Worm (Caenorhabditis elegans): Measurements from ENCODE around the gene clec-70.
"Not testable (repeated sequence)": the region's sequence is repeated elsewhere in the genome, so short reads cannot be mapped to it uniquely, and the experiment has no call there.

Gene clec-70

ce11 chrIV:3904620-3905019 lies 27.9 kb upstream of the clec-70 start, which contains the start of gene F56D6.21:
Gene F56D6.21 (plus strand): TSS chrIV:3904920.
- no peak for TF ChIP-seq B0310.2 (tag; optimal IDR thresholded peaks at IDR 0.05)
- no peak for TF ChIP-seq tbx-37 (GFP tag; conservative IDR thresholded peaks at IDR 0.05)
- no peak for TF ChIP-seq hmg-4 (GFP tag; optimal IDR thresholded peaks at IDR 0.05)
- no peak for TF ChIP-seq ceh-36 (tag; optimal IDR thresholded peaks at IDR 0.05)
- no peak for TF ChIP-seq hnd-1 (tag; optimal IDR thresholded peaks at IDR 0.05)
- TF ChIP-seq tbx-11 (GFP tag; IDR thresholded peaks at IDR 0.05): no peak
- TF ChIP-seq scrt-1 (GFP tag; IDR thresholded peaks at IDR 0.05): no peak
- TF ChIP-seq hmbx-1 (tag; optimal IDR thresholded peaks at IDR 0.05): no peak
- no peak for TF ChIP-seq aly-1 (tag; optimal IDR thresholded peaks at IDR 0.05)

- TF ChIP-seq scrt-1 (GFP tag; IDR thresholded peaks at IDR 0.05): no peak
- TF ChIP-seq ets-7 (tag; optimal IDR thresholded peaks at IDR 0.05): no peak
- TF ChIP-seq ama-1 (optimal IDR thresholded peaks at IDR 0.05): no peak
- no peak for TF ChIP-seq hmg-4 (GFP tag; optimal IDR thresholded peaks at IDR 0.05)
- TF ChIP-seq flt-1 (GFP tag; IDR thresholded peaks at IDR 0.05): no peak
- no peak for TF ChIP-seq pes-1 (GFP tag; IDR thresholded peaks at IDR 0.05)
- no peak for TF ChIP-seq ceh-36 (tag; optimal IDR thresholded peaks at IDR 0.05)
- TF ChIP-seq tbx-11 (GFP tag; IDR thresholded peaks at IDR 0.05): no peak
- TF ChIP-seq ceh-13 (GFP tag; optimal IDR thresholded peaks at IDR 0.05): no peak
- TF ChIP-seq sea-1 (GFP tag; conservative IDR thresholded peaks at IDR 0.05): no peak
- TF ChIP-seq tra-4 (tag; optimal IDR thresholded peaks at IDR 0.05): no peak
- TF ChIP-seq aly-1 (tag; optimal IDR thresholded peaks at IDR 0.05): no peak
These were observed 26.1 kb upstream of the clec-70 start, which contains the start of gene F56D6.11 for ce11 chrIV:3906393-3906792. Gene F56D6.11 (minus strand): TSS chrIV:3906493.

- TF ChIP-seq hmbx-1 (tag; optimal IDR thresholded peaks at IDR 0.05) (no peak), aly-1 (tag; optimal IDR thresholded peaks at IDR 0.05) (no peak), hmg-4 (GFP tag; optimal IDR thresholded peaks at IDR 0.05) (no peak)
These were observed 24.9 kb upstream of the clec-70 start, which contains the start of the genes F56D6.22 and F56D6.12 for ce11 chrIV:3907506-3908188. Gene F56D6.22 (minus strand): TSS chrIV:3907606. Gene F56D6.12 (plus strand): TSS chrIV:3908138.

- no peak for TF ChIP-seq hmbx-1 (tag; optimal IDR thresholded peaks at IDR 0.05)
These were observed 23.4 kb upstream of the clec-70 start, which contains the start of gene F56D6.13 for ce11 chrIV:3909114-3909513. Gene F56D6.13 (plus strand): TSS chrIV:3909414.

- not testable (repeated sequence) for TF ChIP-seq tbx-37 (GFP tag; conservative IDR thresholded peaks at IDR 0.05); hmg-4 (GFP tag; optimal IDR thresholded peaks at IDR 0.05); pes-1 (GFP tag; IDR thresholded peaks at IDR 0.05)
These were observed 20.7 kb upstream of the clec-70 start, which contains the start of gene F56D6.18 for ce11 chrIV:3911848-3912247. Gene F56D6.18 (minus strand): TSS chrIV:3911948.

ce11 chrIV:3912598-3912997 lies 19.9 kb upstream of the clec-70 start, which contains the start of gene F56D6.20:
Gene F56D6.20 (plus strand): TSS chrIV:3912898.
- TF ChIP-seq B0310.2 (tag; optimal IDR thresholded peaks at IDR 0.05): no peak
- TF ChIP-seq tra-4 (tag; optimal IDR thresholded peaks at IDR 0.05): no peak

ce11 chrIV:3914462-3914861 lies 18.0 kb upstream of the clec-70 start, which contains the start of gene F56D6.19:
Gene F56D6.19 (plus strand): TSS chrIV:3914762.
- TF ChIP-seq tra-4 (tag; optimal IDR thresholded peaks at IDR 0.05): no peak
- TF ChIP-seq ets-7 (tag; optimal IDR thresholded peaks at IDR 0.05): no peak
- no peak for TF ChIP-seq ceh-36 (tag; optimal IDR thresholded peaks at IDR 0.05)
- no peak for TF ChIP-seq tbx-37 (GFP tag; conservative IDR thresholded peaks at IDR 0.05)
- TF ChIP-seq ama-1 (optimal IDR thresholded peaks at IDR 0.05): no peak
- TF ChIP-seq hmbx-1 (tag; optimal IDR thresholded peaks at IDR 0.05): no peak
- no peak for TF ChIP-seq F13C5.2 (tag; optimal IDR thresholded peaks at IDR 0.05)
- no peak for TF ChIP-seq aly-1 (tag; optimal IDR thresholded peaks at IDR 0.05)
- no peak for TF ChIP-seq sea-1 (GFP tag; conservative IDR thresholded peaks at IDR 0.05)
- no peak for TF ChIP-seq ceh-13 (GFP tag; optimal IDR thresholded peaks at IDR 0.05)
- TF ChIP-seq flt-1 (GFP tag; IDR thresholded peaks at IDR 0.05): no peak
- TF ChIP-seq scrt-1 (GFP tag; IDR thresholded peaks at IDR 0.05): no peak
- no peak for TF ChIP-seq hnd-1 (tag; optimal IDR thresholded peaks at IDR 0.05)
- no peak for TF ChIP-seq hmg-4 (GFP tag; optimal IDR thresholded peaks at IDR 0.05)

- TF ChIP-seq aly-1 (tag; optimal IDR thresholded peaks at IDR 0.05) (no peak), ceh-36 (tag; optimal IDR thresholded peaks at IDR 0.05) (no peak), hnd-1 (tag; optimal IDR thresholded peaks at IDR 0.05) (no peak), hmbx-1 (tag; optimal IDR thresholded peaks at IDR 0.05) (no peak), ets-7 (tag; optimal IDR thresholded peaks at IDR 0.05) (no peak), pes-1 (GFP tag; IDR thresholded peaks at IDR 0.05) (no peak), tbx-37 (GFP tag; conservative IDR thresholded peaks at IDR 0.05) (no peak), hmg-4 (GFP tag; optimal IDR thresholded peaks at IDR 0.05) (no peak)
These were observed 17.2 kb upstream of the clec-70 start, which contains the start of gene srz-20 for ce11 chrIV:3915296-3915695. Gene srz-20 (plus strand): TSS chrIV:3915596.

- TF ChIP-seq sea-1 (GFP tag; conservative IDR thresholded peaks at IDR 0.05) (no peak), hmbx-1 (tag; optimal IDR thresholded peaks at IDR 0.05) (no peak), tra-4 (tag; optimal IDR thresholded peaks at IDR 0.05) (no peak), pes-1 (GFP tag; IDR thresholded peaks at IDR 0.05) (no peak), tbx-37 (GFP tag; conservative IDR thresholded peaks at IDR 0.05) (no peak), ceh-36 (tag; optimal IDR thresholded peaks at IDR 0.05) (no peak), hnd-1 (tag; optimal IDR thresholded peaks at IDR 0.05) (no peak), ceh-13 (GFP tag; optimal IDR thresholded peaks at IDR 0.05) (no peak), hmg-4 (GFP tag; optimal IDR thresholded peaks at IDR 0.05) (no peak), scrt-1 (GFP tag; IDR thresholded peaks at IDR 0.05) (no peak), B0310.2 (tag; optimal IDR thresholded peaks at IDR 0.05) (no peak), ama-1 (optimal IDR thresholded peaks at IDR 0.05) (no peak), tbx-11 (GFP tag; IDR thresholded peaks at IDR 0.05) (no peak), aly-1 (tag; optimal IDR thresholded peaks at IDR 0.05) (no peak), ets-7 (tag; optimal IDR thresholded peaks at IDR 0.05) (no peak), F13C5.2 (tag; optimal IDR thresholded peaks at IDR 0.05) (no peak), flt-1 (GFP tag; IDR thresholded peaks at IDR 0.05) (no peak)
These were observed 15.1 kb upstream of the clec-70 start, which contains the start of gene F56D6.14 for ce11 chrIV:3917405-3917804. Gene F56D6.14 (plus strand): TSS chrIV:3917705.
